Fruit fly (Drosophila melanogaster) whole organism, embryonic: ENCODE results near the gene CG14439.
A peak's percentile ranks its signal among the peaks of the same experiment; 100 is the strongest.

Experiments used
- Bdp1 ChIP-seq: fragments of 200-800 bp; sonication (Bioruptor generic); optimal IDR thresholded peaks from 3 replicates; lab custom pipeline; 2016; ENCODE audit warnings: missing biosample characterization, missing genetic modification characterization
- CG10274 ChIP-seq: fragments of 200-800 bp; sonication (Bioruptor generic); optimal IDR thresholded peaks from 3 replicates; lab custom pipeline; 2017; ENCODE audit warnings: missing biosample characterization, mild to moderate bottlenecking, missing genetic modification characterization
- CG10321 ChIP-seq: fragments of 200-800 bp; sonication (Bioruptor generic); IDR thresholded peaks from 2 replicates; pipeline ENCODE4 v1.3.6; 2022; ENCODE audit warnings: missing biosample characterization, missing genetic modification characterization
- CG11247 ChIP-seq: fragments of 200-800 bp; sonication (Bioruptor generic); IDR thresholded peaks from 2 replicates; pipeline ENCODE4 v1.3.6; 2022; ENCODE audit warnings: missing biosample characterization, missing genetic modification characterization
- CG12219 ChIP-seq: fragments of 200-800 bp; sonication (Bioruptor generic); optimal IDR thresholded peaks from 3 replicates; lab custom pipeline; 2018; ENCODE audit warnings: missing biosample characterization, mild to moderate bottlenecking, missing genetic modification characterization
- CG15073 ChIP-seq: fragments of 200-800 bp; sonication (Bioruptor generic); optimal IDR thresholded peaks from 2 replicates; lab custom pipeline; 2016; ENCODE audit warnings: missing biosample characterization, missing genetic modification characterization
- CG16815 ChIP-seq: fragments of 200-800 bp; sonication (Bioruptor generic); optimal IDR thresholded peaks from 3 replicates; lab custom pipeline; 2017; ENCODE audit warnings: missing biosample characterization, mild to moderate bottlenecking, missing genetic modification characterization
- CG17359 ChIP-seq: fragments of 200-800 bp; sonication (Bioruptor generic); optimal IDR thresholded peaks from 3 replicates; lab custom pipeline; 2018; ENCODE audit warnings: missing biosample characterization, mild to moderate bottlenecking, missing genetic modification characterization, moderate library complexity
- CG2678 ChIP-seq: fragments of 200-800 bp; sonication (Bioruptor generic); optimal IDR thresholded peaks from 3 replicates; lab custom pipeline; 2019; ENCODE audit warnings: missing biosample characterization, mild to moderate bottlenecking, missing genetic modification characterization, moderate library complexity
- CG3065 ChIP-seq: fragments of 200-800 bp; sonication (Bioruptor generic); optimal IDR thresholded peaks from 2 replicates; lab custom pipeline; 2016; ENCODE audit warnings: missing biosample characterization, missing genetic modification characterization
- CG31224 ChIP-seq: fragments of 200-800 bp; sonication (Bioruptor generic); IDR thresholded peaks from 2 replicates; pipeline ENCODE4 v1.3.6; 2022; ENCODE audit warnings: missing biosample characterization, missing genetic modification characterization
- CG32767 ChIP-seq: fragments of 200-800 bp; sonication (Bioruptor generic); IDR thresholded peaks from 2 replicates; pipeline ENCODE4 v1.3.6; 2022; ENCODE audit warnings: missing biosample characterization, missing genetic modification characterization
- CG42726 ChIP-seq: fragments of 200-800 bp; sonication (Bioruptor generic); IDR thresholded peaks from 2 replicates; pipeline ENCODE4 v1.3.6; 2022; ENCODE audit warnings: missing biosample characterization, missing genetic modification characterization; ENCODE audit not compliant: partially characterized antibody
- CG7271 ChIP-seq: fragments of 200-800 bp; sonication (Bioruptor generic); optimal IDR thresholded peaks from 2 replicates; lab custom pipeline; 2018; ENCODE audit warnings: missing biosample characterization, mild to moderate bottlenecking, missing genetic modification characterization, moderate library complexity
- CG7372 ChIP-seq: fragments of 200-800 bp; sonication (Bioruptor generic); IDR thresholded peaks from 2 replicates; pipeline ENCODE4 v1.3.6; 2022; ENCODE audit warnings: missing biosample characterization, missing genetic modification characterization
- CG7928 ChIP-seq: fragments of 200-800 bp; sonication (Bioruptor generic); optimal IDR thresholded peaks from 2 replicates; lab custom pipeline; 2017; ENCODE audit warnings: missing biosample characterization, mild to moderate bottlenecking, missing genetic modification characterization
- CG8478 ChIP-seq: fragments of >200 bp; optimal IDR thresholded peaks from 2 replicates; lab custom pipeline; 2018
- CG9932 ChIP-seq: fragments of 200-800 bp; sonication (Bioruptor generic); IDR thresholded peaks from 2 replicates; pipeline ENCODE4 v1.3.6; 2022; ENCODE audit warnings: missing biosample characterization, missing genetic modification characterization
- CoRest ChIP-seq: fragments of 200-800 bp; sonication (Bioruptor generic); optimal IDR thresholded peaks from 3 replicates; lab custom pipeline; 2018; ENCODE audit warnings: missing biosample characterization, mild to moderate bottlenecking, missing genetic modification characterization, moderate library complexity
- Fer1 ChIP-seq: fragments of 200-800 bp; sonication (Bioruptor generic); optimal IDR thresholded peaks from 2 replicates; lab custom pipeline; 2017; ENCODE audit warnings: missing biosample characterization, mild to moderate bottlenecking, missing genetic modification characterization
- HLH54F ChIP-seq: fragments of 200-800 bp; sonication (Bioruptor generic); optimal IDR thresholded peaks from 3 replicates; lab custom pipeline; 2016; ENCODE audit warnings: missing biosample characterization, missing genetic modification characterization
- Hand ChIP-seq: fragments of 200-800 bp; sonication (Bioruptor generic); optimal IDR thresholded peaks from 2 replicates; lab custom pipeline; 2017; ENCODE audit warnings: mild to moderate bottlenecking, missing biosample characterization, missing genetic modification reagents, missing genetic modification characterization
- Hey ChIP-seq: fragments of 200-800 bp; sonication (Bioruptor generic); optimal IDR thresholded peaks from 3 replicates; lab custom pipeline; 2018; ENCODE audit warnings: missing biosample characterization, mild to moderate bottlenecking, missing genetic modification characterization
- Hr39 ChIP-seq: fragments of >200 bp; optimal IDR thresholded peaks from 2 replicates; lab custom pipeline; 2017
- NK7.1 ChIP-seq: fragments of 200-800 bp; sonication (Bioruptor generic); optimal IDR thresholded peaks from 3 replicates; lab custom pipeline; 2016; ENCODE audit warnings: missing biosample characterization, missing genetic modification characterization
- Nf-YC ChIP-seq: fragments of 200-800 bp; optimal IDR thresholded peaks from 3 replicates; lab custom pipeline; 2019; ENCODE audit warnings: missing biosample characterization, mild to moderate bottlenecking, missing genetic modification characterization, moderate library complexity
- Oli ChIP-seq: fragments of 200-800 bp; sonication (Bioruptor generic); optimal IDR thresholded peaks from 2 replicates; lab custom pipeline; 2018; ENCODE audit warnings: missing biosample characterization, mild to moderate bottlenecking, missing genetic modification characterization, moderate library complexity
- Poxn ChIP-seq: fragments of 200-800 bp; sonication (Bioruptor generic); IDR thresholded peaks from 2 replicates; pipeline ENCODE4 v1.3.6; 2022; ENCODE audit warnings: missing biosample characterization, missing genetic modification characterization
- Ptx1 ChIP-seq: fragments of 200-800 bp; sonication (Bioruptor generic); IDR thresholded peaks from 2 replicates; pipeline ENCODE4 v1.3.6; 2022; ENCODE audit warnings: missing biosample characterization, missing genetic modification characterization
- Sox100B ChIP-seq: fragments of 200-800 bp; sonication (Bioruptor generic); optimal IDR thresholded peaks from 3 replicates; lab custom pipeline; 2018; ENCODE audit warnings: missing biosample characterization, mild to moderate bottlenecking, missing genetic modification characterization
- Ssrp ChIP-seq: fragments of 200-800 bp; sonication (Bioruptor generic); optimal IDR thresholded peaks from 2 replicates; lab custom pipeline; 2018; ENCODE audit warnings: missing biosample characterization, mild to moderate bottlenecking, missing genetic modification characterization, moderate library complexity
- Usf ChIP-seq: fragments of 200-800 bp; sonication (Bioruptor generic); optimal IDR thresholded peaks from 2 replicates; lab custom pipeline; 2017; ENCODE audit warnings: missing genotype, missing biosample characterization, missing genetic modification characterization
- chm ChIP-seq: fragments of 200-800 bp; sonication (Bioruptor generic); IDR thresholded peaks from 2 replicates; pipeline ENCODE4 v1.3.6; 2022; ENCODE audit warnings: missing biosample characterization, missing genetic modification characterization
- corto ChIP-seq: fragments of 200-800 bp; sonication (Bioruptor generic); optimal IDR thresholded peaks from 2 replicates; lab custom pipeline; 2016; ENCODE audit warnings: missing biosample characterization, mild to moderate bottlenecking, missing genetic modification characterization, moderate library complexity
- croc ChIP-seq: fragments of 200-800 bp; sonication (Bioruptor generic); conservative IDR thresholded peaks from 3 replicates; pipeline ENCODE4 v1.3.6; 2022; ENCODE audit warnings: missing biosample characterization, missing genetic modification characterization
- en ChIP-seq: fragments of 200-800 bp; sonication (Bioruptor generic); optimal IDR thresholded peaks from 2 replicates; lab custom pipeline; 2016; ENCODE audit warnings: missing biosample characterization, missing genetic modification characterization
- gcm2 ChIP-seq: fragments of 200-800 bp; sonication (Bioruptor generic); optimal IDR thresholded peaks from 2 replicates; lab custom pipeline; 2016; ENCODE audit warnings: missing biosample characterization, missing genetic modification characterization
- gfzf ChIP-seq: fragments of 200-800 bp; sonication (Bioruptor generic); optimal IDR thresholded peaks from 2 replicates; lab custom pipeline; 2016; ENCODE audit warnings: missing biosample characterization, mild to moderate bottlenecking, missing genetic modification characterization, moderate library complexity
- grn ChIP-seq: fragments of 200-800 bp; sonication (Bioruptor generic); optimal IDR thresholded peaks from 3 replicates; lab custom pipeline; 2017; ENCODE audit warnings: missing biosample characterization, missing genetic modification characterization
- gt ChIP-seq: fragments of 200-800 bp; sonication (Bioruptor generic); IDR thresholded peaks from 2 replicates; pipeline ENCODE4 v1.3.6; 2022; ENCODE audit warnings: missing biosample characterization, missing genetic modification characterization
- hkb ChIP-seq, 2 experiments: fragments of 200-800 bp in 1 of 2; fragments of >200 bp in 1 of 2; sonication (Bioruptor generic) in 1 of 2; IDR thresholded peaks in 1 of 2; optimal IDR thresholded peaks in 1 of 2; 2 replicates each; pipeline versions ENCODE4 v1.3.6 to Lab custom; 2017 to 2022; ENCODE audit warnings: missing biosample characterization in 1 of 2, missing genetic modification characterization in 1 of 2
- ind ChIP-seq: fragments of 200-800 bp; sonication (Bioruptor generic); optimal IDR thresholded peaks from 3 replicates; lab custom pipeline; 2016; ENCODE audit warnings: missing biosample characterization, missing genetic modification characterization
- inv ChIP-seq: fragments of 200-800 bp; sonication (Bioruptor generic); IDR thresholded peaks from 2 replicates; pipeline ENCODE4 v1.3.6; 2022; ENCODE audit warnings: missing biosample characterization, missing genetic modification characterization; ENCODE audit not compliant: partially characterized antibody
- ken ChIP-seq: fragments of 200-800 bp; sonication (Bioruptor generic); IDR thresholded peaks from 3 replicates; pipeline ENCODE4 v1.3.6; 2022; ENCODE audit warnings: missing biosample characterization, missing genetic modification characterization
- nerfin-1 ChIP-seq: fragments of 200-800 bp; sonication (Bioruptor generic); optimal IDR thresholded peaks from 3 replicates; lab custom pipeline; 2019; ENCODE audit warnings: missing biosample characterization, mild to moderate bottlenecking, missing genetic modification characterization, moderate library complexity
- onecut ChIP-seq: fragments of 200-800 bp; sonication (Bioruptor generic); IDR thresholded peaks from 2 replicates; pipeline ENCODE4 v1.3.6; 2022; ENCODE audit warnings: missing biosample characterization, missing genetic modification characterization
- pros ChIP-seq: fragments of 200-800 bp; sonication (Bioruptor generic); optimal IDR thresholded peaks from 3 replicates; lab custom pipeline; 2019; ENCODE audit warnings: missing biosample characterization, mild to moderate bottlenecking, missing genetic modification characterization, moderate library complexity
- pzg ChIP-seq: fragments of 200-800 bp; sonication (Bioruptor generic); optimal IDR thresholded peaks from 3 replicates; lab custom pipeline; 2018; ENCODE audit warnings: missing biosample characterization, mild to moderate bottlenecking, missing genetic modification characterization, moderate library complexity
- sens ChIP-seq: fragments of 200-800 bp; sonication (Bioruptor generic); peaks from one replicate; lab custom pipeline; 2016; ENCODE audit warnings: missing biosample characterization, missing genetic modification characterization
- sim ChIP-seq: fragments of 200-800 bp; sonication (Bioruptor generic); IDR thresholded peaks from 2 replicates; pipeline ENCODE4 v1.3.6; 2022; ENCODE audit warnings: missing biosample characterization, missing genetic modification characterization
- sisA ChIP-seq: fragments of 200-800 bp; sonication (Bioruptor generic); IDR thresholded peaks from 2 replicates; pipeline ENCODE4 v1.3.6; 2022; ENCODE audit warnings: missing biosample characterization, missing genetic modification characterization
- wek ChIP-seq: fragments of 200-800 bp; sonication (Bioruptor generic); optimal IDR thresholded peaks from 3 replicates; lab custom pipeline; 2018; ENCODE audit warnings: missing biosample characterization, mild to moderate bottlenecking, missing genetic modification characterization, moderate library complexity

CG14439 gene

dm6 chrX:6803312-6803794 lies 56.0 kb downstream of the CG14439 start, which contains the start of the genes C3G and pod1 (continued):
- TF ChIP-seq CG16815 (GFP tag; lab: Kevin White, UChicago) (no peak), CG17359 (no peak), CG7271 (no peak), hkb (optimal IDR thresholded peaks at IDR 0.05; lab: Kevin White, UChicago) (no peak), hkb (GFP tag; IDR thresholded peaks at IDR 0.05; lab: Robert Waterston, UW) (no peak), grn (GFP tag; lab: Kevin White, UChicago) (peak; percentile 46), onecut (GFP tag; lab: Robert Waterston, UW) (peak; percentile 25; the same call in 1 of the 2 replicates), pros (GFP tag; lab: Kevin White, UChicago) (no peak), HLH54F (no peak), sens (GFP tag; lab: Kevin White, UChicago) (peak; percentile 88), CG15073 (GFP tag; lab: Kevin White, UChicago) (no peak), CG2678 (tag; lab: Kevin White, UChicago) (peak; percentile 18), Poxn (GFP tag; lab: Robert Waterston, UW) (no peak), Usf (GFP tag; lab: Kevin White, UChicago) (no peak), CoRest (tag; lab: Kevin White, UChicago) (peak; percentile 30), pzg (GFP tag; lab: Kevin White, UChicago) (peak; percentile 96), CG12219 (GFP tag; lab: Kevin White, UChicago) (no peak), gcm2 (GFP tag; lab: Kevin White, UChicago) (no peak), Oli (tag; lab: Kevin White, UChicago) (no peak), Hr39 (lab: Kevin White, UChicago) (no peak), NK7.1 (GFP tag; lab: Kevin White, UChicago) (no peak), gt (GFP tag; lab: Robert Waterston, UW) (no peak), en (GFP tag; lab: Kevin White, UChicago) (no peak), CG9932 (GFP tag; lab: Robert Waterston, UW) (peak; percentile 84), chm (GFP tag; lab: Robert Waterston, UW) (no peak), wek (no peak), Nf-YC (tag; lab: Kevin White, UChicago) (peak; percentile 45), Fer1 (GFP tag; lab: Kevin White, UChicago) (peak; percentile 15), Hand (GFP tag; lab: Kevin White, UChicago) (peak; percentile 14), Bdp1 (GFP tag; lab: Kevin White, UChicago) (peak; percentile 46), Hey (tag; lab: Kevin White, UChicago) (no peak), nerfin-1 (tag; lab: Kevin White, UChicago) (peak; percentile 23), CG10274 (GFP tag; lab: Kevin White, UChicago) (no peak), sim (GFP tag; lab: Robert Waterston, UW) (no peak), CG11247 (GFP tag; lab: Robert Waterston, UW) (0 out of 2 replicates have a peak, but pooled peaks have one; percentile 8), CG7928 (peak; percentile 6), CG3065 (GFP tag; lab: Kevin White, UChicago) (no peak), CG42726 (peak; percentile 99), sisA (no peak), Sox100B (no peak), CG31224 (GFP tag; lab: Robert Waterston, UW) (no peak), CG32767 (GFP tag; lab: Robert Waterston, UW) (no peak), CG7372 (GFP tag; lab: Robert Waterston, UW) (no peak), Ptx1 (GFP tag; lab: Robert Waterston, UW) (peak; percentile 18; the same call in 1 of the 2 replicates), Ssrp (tag; lab: Kevin White, UChicago) (no peak), gfzf (GFP tag; lab: Kevin White, UChicago) (peak; percentile 88), ken (GFP tag; lab: Robert Waterston, UW) (peak; percentile 61; the same call in 2 of the 3 replicates), inv (GFP tag; lab: Robert Waterston, UW) (peak; percentile 98), croc (GFP tag; lab: Robert Waterston, UW) (no peak), CG10321 (GFP tag; lab: Robert Waterston, UW) (no peak), corto (GFP tag; lab: Kevin White, UChicago) (no peak), CG8478 (lab: Kevin White, UChicago) (no peak), ind (GFP tag; lab: Kevin White, UChicago) (peak; percentile 17)
